Worm (Caenorhabditis elegans) whole organism, dauer: Measurements from ENCODE around the gene C02F5.10.

Experiments used
- unc-62 ChIP-seq: sonication (generic microtip); optimal IDR thresholded peaks from 2 replicates; lab custom pipeline; 2017; ENCODE audit warnings: missing biosample characterization, missing genetic modification reagents, missing genetic modification characterization

C02F5.10 gene

DNA sequence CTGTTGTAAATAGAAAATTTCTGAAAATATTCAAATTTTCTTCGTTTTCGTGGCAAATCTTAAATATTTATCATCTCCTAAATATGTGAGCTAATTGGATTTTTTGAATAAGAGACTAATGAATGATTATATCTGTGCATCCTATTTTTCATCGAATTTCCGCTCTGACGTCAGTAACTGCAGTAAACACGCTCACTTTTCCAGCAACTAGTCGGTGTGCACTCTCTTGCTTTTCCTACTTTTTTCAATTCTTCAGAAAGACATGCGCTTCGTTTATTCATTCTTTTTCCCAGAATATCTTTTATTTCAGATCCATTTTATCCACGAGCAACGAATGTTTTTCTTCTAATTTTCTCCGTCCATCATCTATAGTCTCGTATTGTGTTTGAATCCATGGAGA is 19.8 kb downstream of the C02F5.10 start:
- no peak for TF ChIP-seq unc-62 (GFP tag; lab: Kevin White, UChicago)

- no peak for TF ChIP-seq unc-62 (GFP tag; lab: Kevin White, UChicago)
These were observed 20.4 kb downstream of the C02F5.10 start for ce11 chrIII:8228916-8229315.

DNA sequence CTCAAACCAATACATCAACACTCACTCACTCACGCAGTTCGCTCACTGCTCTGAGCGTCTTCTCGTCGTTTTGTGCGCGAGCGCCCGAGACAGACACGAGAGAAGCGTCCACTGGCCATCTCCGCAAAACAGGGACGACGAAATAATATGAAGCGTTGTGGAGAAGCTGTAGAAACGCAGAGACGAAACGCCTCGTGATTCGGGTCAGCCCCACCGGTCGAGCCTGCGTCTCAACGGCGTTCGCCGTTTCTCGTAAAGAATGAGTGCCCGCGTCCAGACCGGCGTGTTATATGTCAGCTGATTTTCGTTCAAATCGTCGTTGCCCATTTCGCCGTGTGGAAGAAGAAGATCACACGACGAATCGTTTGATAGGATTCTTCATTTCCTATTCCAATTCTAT is 21.8 kb downstream of the C02F5.10 start, which contains the start of gene fbxl-1:
TSS of gene fbxl-1 (plus strand) at position 320 of the 400 bp plus-strand sequence.
- no peak for TF ChIP-seq unc-62 (GFP tag; lab: Kevin White, UChicago)

ce11 chrIII:8226178-8226577 is 23.1 kb downstream of the C02F5.10 start, which contains the start of gene rfs-1:
rfs-1 (plus strand) TSS chrIII:8226478.
- no peak for TF ChIP-seq unc-62 (GFP tag; lab: Kevin White, UChicago)

DNA sequence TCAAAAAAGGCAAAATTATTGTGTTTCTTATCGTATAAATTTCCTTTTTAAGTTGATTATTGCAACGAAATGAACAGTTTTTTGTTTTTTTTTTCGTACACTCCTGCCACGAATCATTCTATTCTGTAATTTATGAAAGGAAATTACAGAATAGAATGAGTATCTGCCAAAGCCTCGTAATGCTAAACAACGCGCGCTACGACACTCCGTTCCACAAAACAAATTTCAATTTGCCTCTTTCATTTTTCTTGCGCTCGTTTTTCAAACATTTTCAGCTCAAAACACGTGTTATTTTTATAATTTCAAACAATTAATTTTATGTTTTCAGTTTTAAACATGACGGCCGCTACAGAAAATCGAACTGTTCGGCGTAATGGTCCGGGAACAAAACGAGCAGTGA is 24.5 kb downstream of the C02F5.10 start, which contains the start of gene mob-4:
TSS of gene mob-4 (plus strand) at position 329 of the 400 bp plus-strand sequence.
- no peak for TF ChIP-seq unc-62 (GFP tag; lab: Kevin White, UChicago)

DNA sequence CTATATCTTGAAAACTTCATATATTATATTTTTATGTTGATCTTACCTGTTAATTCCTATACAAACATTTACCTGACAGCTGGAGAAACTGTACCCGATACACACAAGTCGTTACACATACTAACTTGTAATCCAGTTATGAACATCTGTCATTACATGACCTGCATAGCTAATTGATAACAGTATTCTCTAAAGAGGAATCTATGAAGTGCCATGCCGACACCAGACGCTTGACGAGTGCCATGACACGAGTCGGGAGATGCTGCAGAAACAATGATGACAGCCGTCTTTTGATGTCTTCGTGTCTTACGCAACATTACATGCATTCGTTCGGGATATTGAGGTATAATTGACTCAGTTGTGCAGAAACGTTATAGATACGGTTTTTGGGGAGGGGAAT is 29.2 kb downstream of the C02F5.10 start:
- no peak for TF ChIP-seq unc-62 (GFP tag; lab: Kevin White, UChicago)

DNA sequence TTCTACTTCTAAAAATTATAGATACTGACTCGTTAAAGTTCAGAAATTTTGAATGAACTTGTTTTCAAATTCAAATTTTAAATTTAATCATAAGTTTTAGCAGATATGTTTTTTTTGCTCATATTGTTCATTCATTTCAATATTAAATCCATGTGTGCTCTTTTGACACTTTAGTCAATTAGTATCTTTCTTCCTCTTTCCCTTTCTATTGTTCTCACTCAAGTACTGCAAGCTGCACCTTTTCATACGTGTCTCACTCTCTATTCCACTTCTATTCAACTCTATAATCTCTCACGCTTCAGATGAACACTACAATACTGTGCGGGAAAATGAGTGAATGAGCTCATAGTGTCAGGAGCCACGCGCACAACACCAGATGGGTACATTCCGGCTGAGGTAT is 31.4 kb downstream of the C02F5.10 start, which contains the start of gene C30A5.16:
TSS of gene C30A5.16 (plus strand) at position 301 of the 400 bp plus-strand sequence.
- no peak for TF ChIP-seq unc-62 (GFP tag; lab: Kevin White, UChicago)

DNA sequence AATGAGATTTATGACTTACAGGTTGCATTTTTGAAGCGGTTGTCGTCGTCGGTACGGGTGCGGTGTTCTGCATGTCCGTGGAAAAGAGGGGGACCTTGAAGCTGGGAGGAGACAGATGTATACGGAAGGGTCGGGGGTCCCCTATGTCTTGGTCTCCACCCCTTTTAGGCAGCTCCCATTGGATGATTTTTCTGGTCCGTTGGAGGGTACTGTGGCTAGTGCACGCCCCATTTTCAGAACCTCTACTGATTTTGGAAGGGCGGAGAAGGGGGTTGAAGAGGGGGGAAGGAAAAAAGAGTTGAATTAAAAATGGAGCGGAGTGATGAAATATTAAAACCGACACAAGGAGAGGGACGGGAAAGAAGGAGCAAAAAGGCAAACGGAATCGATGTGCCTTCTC is 33.1 kb downstream of the C02F5.10 start, which contains the start of gene unc-86:
TSS of gene unc-86 (minus strand) at position 113 of the 400 bp plus-strand sequence.
- TF ChIP-seq unc-62 (GFP tag; lab: Kevin White, UChicago) = no peak

DNA sequence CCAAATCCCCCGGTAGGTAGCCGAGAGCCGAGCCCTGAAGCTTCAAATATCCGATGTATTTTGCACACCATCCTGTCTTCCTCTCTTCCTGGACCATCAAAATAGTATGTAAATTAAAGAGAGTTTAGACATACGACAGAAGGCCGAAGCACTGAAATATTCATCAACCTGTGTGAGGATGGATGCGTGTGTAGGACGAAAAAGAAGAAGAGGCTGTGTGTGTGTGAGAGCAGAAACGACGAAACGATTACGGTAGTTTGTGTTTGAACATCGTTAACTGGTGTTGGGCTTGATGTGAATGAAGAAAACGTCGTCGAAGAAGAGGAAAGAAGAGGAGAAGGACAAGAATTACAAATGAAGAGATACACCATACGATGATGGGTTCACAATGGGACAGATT is 37.7 kb downstream of the C02F5.10 start:
- no peak for TF ChIP-seq unc-62 (GFP tag; lab: Kevin White, UChicago)

- TF ChIP-seq unc-62 (GFP tag; lab: Kevin White, UChicago) = no peak
These were observed 39.5 kb downstream of the C02F5.10 start, which contains the start of gene C30A5.10 for ce11 chrIII:8209775-8210174. C30A5.10 (minus strand) TSS chrIII:8209875.

DNA sequence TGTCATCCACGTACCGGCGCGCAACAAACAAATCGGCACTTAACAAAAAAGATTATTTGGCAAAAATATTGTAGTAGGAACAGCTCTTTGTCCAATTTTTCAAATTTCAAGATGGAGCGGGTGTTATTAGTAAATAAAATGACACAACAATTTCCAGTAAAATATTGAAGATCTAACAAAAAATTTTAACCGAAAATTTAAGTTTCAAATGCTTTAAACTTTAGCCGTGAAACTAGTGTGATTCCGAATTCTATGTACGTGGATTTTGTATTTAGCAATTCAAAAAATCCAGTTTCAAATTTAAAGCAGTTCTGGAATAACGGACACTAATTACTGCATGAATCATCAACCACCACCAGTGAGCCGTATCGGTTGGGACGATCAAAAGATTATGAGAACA is 46.5 kb downstream of the C02F5.10 start, which contains the start of gene snb-5:
TSS of gene snb-5 (plus strand) at position 301 of the 400 bp plus-strand sequence.
- TF ChIP-seq unc-62 (GFP tag; lab: Kevin White, UChicago) = no peak

ce11 chrIII:8201760-8202159 is 47.5 kb downstream of the C02F5.10 start:
- TF ChIP-seq unc-62 (GFP tag; lab: Kevin White, UChicago) = no peak

DNA sequence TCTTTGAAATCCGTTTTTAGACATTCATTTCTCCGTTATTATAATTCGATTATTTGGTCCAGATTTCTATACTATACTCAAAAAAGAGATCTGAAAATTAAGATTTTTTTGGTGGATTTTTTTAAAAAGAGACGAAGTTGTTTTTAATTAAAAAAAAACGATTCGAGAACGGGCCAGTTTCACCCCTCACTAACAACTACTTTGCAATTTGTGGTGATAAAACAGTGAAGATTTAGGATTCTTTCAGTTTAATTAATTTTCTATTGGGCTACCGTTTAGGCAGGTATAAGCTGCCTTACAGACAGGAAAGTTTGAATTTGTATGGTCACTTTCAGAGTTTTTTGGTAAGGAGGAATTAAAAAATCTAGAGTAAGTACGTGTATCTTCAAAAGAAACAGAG is 48.2 kb downstream of the C02F5.10 start, which contains the start of gene unc-36:
TSS of gene unc-36 (minus strand) at position 101 of the 400 bp plus-strand sequence.
- TF ChIP-seq unc-62 (GFP tag; lab: Kevin White, UChicago) = no peak

- TF ChIP-seq unc-62 (GFP tag; lab: Kevin White, UChicago) = no peak
These were observed 50.2 kb downstream of the C02F5.10 start for ce11 chrIII:8199060-8199459.
